Worm (Caenorhabditis elegans) whole organism, mixed stage, embryonic: ENCODE results near the gene pgap-2.

Source experiments
- M03D4.4 ChIP-seq: sonication (generic microtip); optimal IDR thresholded peaks from 2 replicates; lab custom pipeline; 2017; ENCODE audit warnings: mild to moderate bottlenecking, missing genetic modification characterization, missing compliant biosample characterization
- blmp-1 ChIP-seq: fragments of 150-350 bp; optimal IDR thresholded peaks from 2 replicates; lab custom pipeline; 2014; ENCODE audit warnings: missing biosample characterization, missing genetic modification characterization
- ces-1 ChIP-seq: fragments of 150-350 bp; optimal IDR thresholded peaks from 2 replicates; lab custom pipeline; 2014; ENCODE audit warnings: missing biosample characterization, missing genetic modification reagents, missing genetic modification characterization
- ham-2 ChIP-seq: fragments of 200-800 bp; sonication (Bioruptor generic); optimal IDR thresholded peaks from 2 replicates; lab custom pipeline; 2018; ENCODE audit warnings: mild to moderate bottlenecking, missing genetic modification characterization, missing compliant biosample characterization
- lin-32 ChIP-seq: fragments of 200-800 bp; sonication (Bioruptor generic); optimal IDR thresholded peaks from 2 replicates; lab custom pipeline; 2018; ENCODE audit warnings: mild to moderate bottlenecking, missing genetic modification characterization, missing compliant biosample characterization
- mep-1 ChIP-seq: fragments of 150-350 bp; optimal IDR thresholded peaks from 2 replicates; lab custom pipeline; 2017; ENCODE audit warnings: missing biosample characterization, missing genetic modification reagents, missing genetic modification characterization, inconsistent platforms
- nhr-237 ChIP-seq: fragments of 150-350 bp; optimal IDR thresholded peaks from 2 replicates; lab custom pipeline; 2014; ENCODE audit warnings: missing biosample characterization, missing genetic modification characterization
- nhr-28 ChIP-seq: fragments of 150-350 bp; optimal IDR thresholded peaks from 2 replicates; lab custom pipeline; 2014; ENCODE audit warnings: missing biosample characterization, missing genetic modification characterization
- pha-4 ChIP-seq: fragments of 150-350 bp; optimal IDR thresholded peaks from 2 replicates; lab custom pipeline; 2018; ENCODE audit warnings: missing biosample characterization, missing genetic modification reagents, missing genetic modification characterization
- snpc-4 ChIP-seq: fragments of 150-350 bp; optimal IDR thresholded peaks from 2 replicates; lab custom pipeline; 2014; ENCODE audit warnings: missing biosample characterization, missing genetic modification characterization
- unc-39 ChIP-seq: fragments of 150-350 bp; optimal IDR thresholded peaks from 2 replicates; lab custom pipeline; 2014; ENCODE audit warnings: missing biosample characterization, missing genetic modification characterization

ce11 chrIII:4693281-4693680, 12.0 kb upstream of the pgap-2 start, which contains the start of gene nifk-1:
- no peak for TF ChIP-seq ces-1
- TF ChIP-seq unc-39 (tag; lab: Kevin White, UChicago), result no peak
- no peak for TF ChIP-seq M03D4.4 (tag; lab: Kevin White, UChicago)
- TF ChIP-seq lin-32 (GFP tag; lab: Kevin White, UChicago), result no peak
- TF ChIP-seq blmp-1 (tag; lab: Kevin White, UChicago), result no peak
- TF ChIP-seq nhr-237 (tag; lab: Kevin White, UChicago), result peak; percentile 7
- peak; percentile 74 for TF ChIP-seq mep-1
- no peak for TF ChIP-seq nhr-28 (tag; lab: Kevin White, UChicago)
- no peak for TF ChIP-seq snpc-4
- no peak for TF ChIP-seq ham-2
- TF ChIP-seq pha-4 (tag; lab: Kevin White, UChicago), result no peak
